Fruit fly (Drosophila melanogaster): Measurements from ENCODE around the gene CG31391.

Gene CG31391

dm6 chr3R:10688835-10689234, 16.0 kb downstream of the CG31391 start (continued):
- TF ChIP-seq CG5953 (GFP tag; IDR thresholded peaks at IDR 0.05) (no peak), crc (GFP tag; optimal IDR thresholded peaks at IDR 0.05) (no peak), Antp (GFP tag; optimal IDR thresholded peaks at IDR 0.05) (no peak), CG8388 (GFP tag; optimal IDR thresholded peaks at IDR 0.05) (no peak), vnd (GFP tag; IDR thresholded peaks at IDR 0.05; ENCODE audit: partially characterized antibody) (no peak), Dad (GFP tag; optimal IDR thresholded peaks at IDR 0.05) (no peak), klu (GFP tag; IDR thresholded peaks at IDR 0.05) (0 out of 2 replicates have a peak, but pooled peaks have one; percentile 11), ro (GFP tag; IDR thresholded peaks at IDR 0.05) (no peak), CG18619 (GFP tag; optimal IDR thresholded peaks at IDR 0.05) (peak; percentile 10), CG8765 (GFP tag; IDR thresholded peaks at IDR 0.05) (0 out of 2 replicates have a peak, but pooled peaks have one; percentile 24), her (GFP tag; optimal IDR thresholded peaks at IDR 0.05) (no peak), CG12155 (GFP tag; optimal IDR thresholded peaks at IDR 0.05) (peak; percentile 32), CG32532 (GFP tag; IDR thresholded peaks at IDR 0.05) (peak; percentile 88), CG11504 (tag; optimal IDR thresholded peaks at IDR 0.05) (peak; percentile 58), pum (GFP tag; optimal IDR thresholded peaks at IDR 0.05) (no peak), Sry-δ (GFP tag; optimal IDR thresholded peaks at IDR 0.05) (no peak), ERR (GFP tag; optimal IDR thresholded peaks at IDR 0.05) (no peak), D (optimal IDR thresholded peaks at IDR 0.05) (no peak), D (GFP tag; optimal IDR thresholded peaks at IDR 0.05) (no peak), CG12299 (tag; optimal IDR thresholded peaks at IDR 0.05) (peak; percentile 19), dimm (GFP tag; IDR thresholded peaks at IDR 0.05) (no peak), CG4617 (GFP tag; optimal IDR thresholded peaks at IDR 0.05; ENCODE audit: borderline replicate concordance) (no peak), BtbVII (GFP tag; optimal IDR thresholded peaks at IDR 0.05) (no peak), HHEX (GFP tag; optimal IDR thresholded peaks at IDR 0.05) (peak; percentile 42), CG8290 (GFP tag; optimal IDR thresholded peaks at IDR 0.05) (no peak), CG8290 (tag; optimal IDR thresholded peaks at IDR 0.05) (peak in 1 of 2 experiments; percentile 43), CG8924 (tag; optimal IDR thresholded peaks at IDR 0.05) (peak; percentile 57), chinmo (GFP tag; IDR thresholded peaks at IDR 0.05; ENCODE audit: partially characterized antibody) (no peak), B-H1 (GFP tag; IDR thresholded peaks at IDR 0.05) (peak; percentile 33; the same call in 1 of the 3 replicates), onecut (GFP tag; IDR thresholded peaks at IDR 0.05) (no peak), vvl (GFP tag; IDR thresholded peaks at IDR 0.05) (peak; percentile 78), CG13424 (tag; optimal IDR thresholded peaks at IDR 0.05) (peak; percentile 12), ci (GFP tag; IDR thresholded peaks at IDR 0.05) (no peak), Doc2 (GFP tag; IDR thresholded peaks at IDR 0.05) (no peak), Tbp (GFP tag; optimal IDR thresholded peaks at IDR 0.05) (no peak), sens (GFP tag) (peak; percentile 59), CG31224 (GFP tag; IDR thresholded peaks at IDR 0.05) (peak; percentile 66), CG13624 (GFP tag; optimal IDR thresholded peaks at IDR 0.05) (no peak), dmrt99B (tag; optimal IDR thresholded peaks at IDR 0.05) (no peak), Dll (GFP tag; IDR thresholded peaks at IDR 0.05; ENCODE audit: partially characterized antibody) (no peak), CG17568 (GFP tag; optimal IDR thresholded peaks at IDR 0.05) (no peak), CG42726 (GFP tag; IDR thresholded peaks at IDR 0.05; ENCODE audit: partially characterized antibody) (no peak), CG18011 (GFP tag; optimal IDR thresholded peaks at IDR 0.05) (no peak), CG17912 (GFP tag; optimal IDR thresholded peaks at IDR 0.05) (no peak), peb (GFP tag; IDR thresholded peaks at IDR 0.05) (no peak), CG10565 (GFP tag; optimal IDR thresholded peaks at IDR 0.05) (no peak), psq (GFP tag; optimal IDR thresholded peaks at IDR 0.05) (no peak), pzg (GFP tag; optimal IDR thresholded peaks at IDR 0.05) (no peak)

All from whole organism, embryonic.